Worm (Caenorhabditis elegans): ENCODE data around the gene ztf-22.

- TF ChIP-seq ceh-16 (tag; optimal IDR thresholded peaks at IDR 0.05) = no peak
- TF ChIP-seq crh-2 (tag; optimal IDR thresholded peaks at IDR 0.05) = no peak
- TF ChIP-seq unc-62 (GFP tag; optimal IDR thresholded peaks at IDR 0.05) = no peak
- TF ChIP-seq nhr-237 (tag; optimal IDR thresholded peaks at IDR 0.05) = no peak
- TF ChIP-seq skn-1 (tag; optimal IDR thresholded peaks at IDR 0.05) = no peak
- no peak for TF ChIP-seq gmeb-1 (tag; optimal IDR thresholded peaks at IDR 0.05)
- no peak for TF ChIP-seq egl-27 (tag; optimal IDR thresholded peaks at IDR 0.05)
- TF ChIP-seq fos-1 (tag; optimal IDR thresholded peaks at IDR 0.05) = no peak
- TF ChIP-seq nhr-12 (tag; optimal IDR thresholded peaks at IDR 0.05) = no peak
- TF ChIP-seq unc-39 (tag; optimal IDR thresholded peaks at IDR 0.05) = no peak
- no peak for TF ChIP-seq aly-2 (tag; optimal IDR thresholded peaks at IDR 0.05)
- TF ChIP-seq elt-3 (tag; optimal IDR thresholded peaks at IDR 0.05) = no peak
- no peak for TF ChIP-seq ama-1 (optimal IDR thresholded peaks at IDR 0.05)
These were observed 2.1 kb downstream of the ztf-22 start for ce11 chrII:13283486-13283885.

Data from whole organism, L2 larva.